Fruit fly (Drosophila melanogaster) Kc167 (cell line): ENCODE results near the gene CG7017.

ENCODE experiments used
- insv ChIP-seq: fragments of >200 bp; optimal IDR thresholded peaks from 3 replicates; lab custom pipeline; 2018; ENCODE audit warnings: missing external identifiers
- psq ChIP-seq: fragments of >200 bp; optimal IDR thresholded peaks from 2 replicates; lab custom pipeline; 2017; ENCODE audit warnings: missing external identifiers
- ttk ChIP-seq: sonication (Bioruptor generic); optimal IDR thresholded peaks from 2 replicates; lab custom pipeline; 2017; ENCODE audit warnings: missing external identifiers

DNA sequence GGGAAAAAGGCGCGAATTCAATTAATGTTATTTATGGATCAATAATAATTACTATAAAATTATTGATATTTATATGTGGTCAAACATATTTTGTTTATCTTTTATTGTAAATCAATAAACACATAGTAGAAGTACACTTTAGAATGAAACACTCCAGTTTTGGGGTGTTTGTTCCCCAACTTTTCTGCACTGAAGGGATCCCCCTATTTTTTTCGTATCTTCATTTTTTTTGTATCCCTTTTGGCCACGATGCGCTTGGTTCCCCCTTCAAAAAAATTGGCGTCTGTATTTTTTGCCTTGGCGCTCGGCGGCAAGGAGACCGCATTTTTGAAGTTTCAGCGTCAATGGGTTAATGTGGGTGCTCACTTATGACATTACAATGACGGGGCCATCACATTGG, 28.8 kb upstream of the CG7017 start, which contains the start of gene Clc:
- TF ChIP-seq ttk = no peak
- no peak for TF ChIP-seq psq (lab: Kevin White, UChicago)
- TF ChIP-seq insv = no peak
